Fruit fly (Drosophila melanogaster): ENCODE results near the gene CG1271.

DNA sequence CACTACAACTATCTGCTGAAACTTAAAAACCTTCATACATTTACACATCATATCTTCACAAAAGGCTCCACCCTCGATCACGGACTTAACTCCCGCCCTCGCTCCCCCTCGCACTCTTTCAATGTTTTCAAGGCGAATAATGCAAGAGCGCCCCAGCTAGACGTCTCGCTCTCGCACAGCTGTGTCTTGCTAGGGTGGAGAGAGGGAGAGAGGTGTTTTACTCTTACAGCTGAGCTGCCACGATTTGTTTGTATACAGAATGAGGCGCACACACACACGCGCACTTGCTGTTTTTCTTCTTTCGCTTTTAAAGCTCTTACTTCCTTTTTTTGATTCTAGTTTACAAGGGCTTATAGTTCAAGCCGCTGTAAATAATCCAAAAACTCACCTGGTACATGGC, 17.5 kb downstream of the CG1271 start:
- TF ChIP-seq CG12391 (tag; optimal IDR thresholded peaks at IDR 0.05) (no peak), Dref (GFP tag; IDR thresholded peaks at IDR 0.05) (no peak), unc-4 (GFP tag; IDR thresholded peaks at IDR 0.05; ENCODE audit: partially characterized antibody) (no peak), Dp (GFP tag; optimal IDR thresholded peaks at IDR 0.05) (no peak), en (GFP tag; optimal IDR thresholded peaks at IDR 0.05) (no peak), wek (GFP tag; optimal IDR thresholded peaks at IDR 0.05) (no peak), wdn (GFP tag; IDR thresholded peaks at IDR 0.05) (no peak)
